Worm (Caenorhabditis elegans) whole organism, L4/young adult: ENCODE data around the gene C25G4.3.
"Not testable (repeated sequence)": the region's sequence is repeated elsewhere in the genome, so short reads cannot be mapped to it uniquely, and the experiment has no call there.

Experiments
- W03F9.2 ChIP-seq: fragments of 150-350 bp; optimal IDR thresholded peaks from 2 replicates; lab custom pipeline; 2014; ENCODE audit warnings: missing biosample characterization, missing genetic modification characterization
- him-1 ChIP-seq: sonication (generic microtip); optimal IDR thresholded peaks from 2 replicates; lab custom pipeline; 2016; ENCODE audit warnings: missing genotype, missing genetic modification reagents, missing genetic modification characterization, missing compliant biosample characterization

ce11 chrIV:12476942-12477341 lies 31.3 kb upstream of the C25G4.3 start, which contains the start of gene T04A11.1:
- TF ChIP-seq W03F9.2, him-1 (tag; lab: Kevin White, UChicago): not testable (repeated sequence)
